Fruit fly (Drosophila melanogaster) whole organism, embryonic: ENCODE results near the gene CycE.

Experiments
- Aef1 ChIP-seq: fragments of 200-800 bp; sonication (Bioruptor generic); IDR thresholded peaks from 3 replicates; pipeline ENCODE4 v1.3.6; 2022; ENCODE audit warnings: missing biosample characterization, missing genetic modification characterization
- Bgb ChIP-seq: fragments of 200-800 bp; sonication (Bioruptor generic); IDR thresholded peaks from 2 replicates; pipeline ENCODE4 v1.3.6; 2022; ENCODE audit warnings: missing biosample characterization, missing genetic modification characterization; ENCODE audit not compliant: partially characterized antibody
- CG10267 ChIP-seq: fragments of 200-800 bp; sonication (Bioruptor generic); optimal IDR thresholded peaks from 2 replicates; lab custom pipeline; 2018; ENCODE audit warnings: missing biosample characterization, mild to moderate bottlenecking, missing genetic modification characterization, moderate library complexity
- CG10462 ChIP-seq: fragments of 200-800 bp; sonication (Bioruptor generic); optimal IDR thresholded peaks from 2 replicates; lab custom pipeline; 2016; ENCODE audit warnings: missing biosample characterization, missing genetic modification characterization
- CG11398 ChIP-seq: fragments of 200-800 bp; sonication (Bioruptor generic); optimal IDR thresholded peaks from 2 replicates; lab custom pipeline; 2016; ENCODE audit warnings: missing biosample characterization, missing genetic modification characterization
- CG12299 ChIP-seq: fragments of 200-800 bp; sonication (Bioruptor generic); optimal IDR thresholded peaks from 2 replicates; lab custom pipeline; 2018; ENCODE audit warnings: missing biosample characterization, mild to moderate bottlenecking, missing genetic modification characterization
- CG13287 ChIP-seq: fragments of 200-800 bp; sonication (Bioruptor generic); IDR thresholded peaks from 2 replicates; pipeline ENCODE4 v1.3.6; 2022; ENCODE audit warnings: missing biosample characterization, missing genetic modification characterization; ENCODE audit not compliant: partially characterized antibody
- CG14014 ChIP-seq: fragments of 200-800 bp; sonication (Bioruptor generic); IDR thresholded peaks from 2 replicates; pipeline ENCODE4 v1.3.6; 2022; ENCODE audit warnings: missing biosample characterization, missing genetic modification characterization
- CG14965 ChIP-seq: fragments of 200-800 bp; sonication (Bioruptor generic); optimal IDR thresholded peaks from 2 replicates; lab custom pipeline; 2016; ENCODE audit warnings: missing biosample characterization, missing genetic modification characterization, borderline replicate concordance
- CG15601 ChIP-seq: fragments of 200-800 bp; sonication (Bioruptor generic); optimal IDR thresholded peaks from 3 replicates; lab custom pipeline; 2019; ENCODE audit warnings: missing biosample characterization, mild to moderate bottlenecking, missing genetic modification characterization, moderate library complexity
- CG17612 ChIP-seq: fragments of 200-800 bp; sonication (Bioruptor generic); IDR thresholded peaks from 2 replicates; pipeline ENCODE4 v1.3.6; 2022; ENCODE audit warnings: missing biosample characterization, missing genetic modification characterization
- CG17802 ChIP-seq: fragments of 200-800 bp; sonication (Bioruptor generic); optimal IDR thresholded peaks from 2 replicates; lab custom pipeline; 2018; ENCODE audit warnings: missing biosample characterization, mild to moderate bottlenecking, missing genetic modification characterization, moderate library complexity
- CG18262 ChIP-seq: fragments of 200-800 bp; optimal IDR thresholded peaks from 3 replicates; lab custom pipeline; 2019; ENCODE audit warnings: missing biosample characterization, mild to moderate bottlenecking, missing genetic modification characterization, moderate library complexity
- CG1832 ChIP-seq: fragments of 200-800 bp; sonication (Bioruptor generic); optimal IDR thresholded peaks from 2 replicates; lab custom pipeline; 2017; ENCODE audit warnings: missing biosample characterization, mild to moderate bottlenecking, missing genetic modification characterization, inconsistent platforms
- CG2199 ChIP-seq: fragments of 200-800 bp; sonication (Bioruptor generic); IDR thresholded peaks from 3 replicates; pipeline ENCODE4 v1.3.6; 2022; ENCODE audit warnings: missing biosample characterization, missing genetic modification characterization
- CG2202 ChIP-seq: fragments of 200-800 bp; sonication (Bioruptor generic); optimal IDR thresholded peaks from 2 replicates; lab custom pipeline; 2018; ENCODE audit warnings: missing biosample characterization, mild to moderate bottlenecking, missing genetic modification characterization
- CG30020 ChIP-seq: fragments of 200-800 bp; optimal IDR thresholded peaks from 2 replicates; lab custom pipeline; 2019; ENCODE audit warnings: missing biosample characterization, mild to moderate bottlenecking, missing genetic modification characterization, moderate library complexity
- CG31388 ChIP-seq: fragments of 200-800 bp; sonication (Bioruptor generic); optimal IDR thresholded peaks from 2 replicates; lab custom pipeline; 2016; ENCODE audit warnings: missing biosample characterization, missing genetic modification characterization
- CG4617 ChIP-seq: fragments of 200-800 bp; sonication (Bioruptor generic); optimal IDR thresholded peaks from 3 replicates; lab custom pipeline; 2016; ENCODE audit warnings: missing biosample characterization, missing genetic modification characterization, borderline replicate concordance
- CG6272 ChIP-seq: fragments of 200-800 bp; sonication (Bioruptor generic); IDR thresholded peaks from 2 replicates; pipeline ENCODE4 v1.3.6; 2022; ENCODE audit warnings: missing biosample characterization, missing genetic modification characterization
- CG6813 ChIP-seq: fragments of 200-800 bp; sonication (Bioruptor generic); optimal IDR thresholded peaks from 2 replicates; lab custom pipeline; 2017; ENCODE audit warnings: missing biosample characterization, missing genetic modification characterization, mild to moderate bottlenecking, moderate library complexity, missing genetic modification reagents
- CG7745 ChIP-seq: fragments of 200-800 bp; sonication (Bioruptor generic); optimal IDR thresholded peaks from 2 replicates; lab custom pipeline; 2018; ENCODE audit warnings: missing biosample characterization, mild to moderate bottlenecking, missing genetic modification characterization, moderate library complexity
- CG7963 ChIP-seq: fragments of 200-800 bp; sonication (Bioruptor generic); IDR thresholded peaks from 3 replicates; pipeline ENCODE4 v1.3.6; 2022; ENCODE audit warnings: missing biosample characterization, missing genetic modification characterization; ENCODE audit not compliant: partially characterized antibody
- CG9437 ChIP-seq: fragments of 200-800 bp; sonication (Bioruptor generic); optimal IDR thresholded peaks from 2 replicates; lab custom pipeline; 2018; ENCODE audit warnings: missing biosample characterization, mild to moderate bottlenecking, missing genetic modification characterization
- D ChIP-seq, 2 experiments: fragments of 200-800 bp in 1 of 2; fragments of >200 bp in 1 of 2; sonication (Bioruptor generic) in 1 of 2; optimal IDR thresholded peaks; 2 replicates in 1 of 2; 3 replicates in 1 of 2; lab custom pipeline; 2017; ENCODE audit warnings: mild to moderate bottlenecking in 1 of 2, missing biosample characterization in 1 of 2, missing genetic modification characterization in 1 of 2, missing genetic modification reagents in 1 of 2
- D19A ChIP-seq: fragments of 200-800 bp; optimal IDR thresholded peaks from 3 replicates; lab custom pipeline; 2019; ENCODE audit warnings: missing biosample characterization, mild to moderate bottlenecking, missing genetic modification characterization, moderate library complexity
- Dll ChIP-seq: fragments of 200-800 bp; sonication (Bioruptor generic); IDR thresholded peaks from 4 replicates; pipeline ENCODE4 v1.3.6; 2022; ENCODE audit warnings: missing biosample characterization, missing genetic modification characterization; ENCODE audit not compliant: partially characterized antibody
- Dp ChIP-seq: fragments of 200-800 bp; sonication (Bioruptor generic); optimal IDR thresholded peaks from 2 replicates; lab custom pipeline; 2018; ENCODE audit warnings: missing biosample characterization, mild to moderate bottlenecking, missing genetic modification characterization, moderate library complexity
- E2f2 ChIP-seq: fragments of 200-800 bp; sonication (Bioruptor generic); IDR thresholded peaks from 2 replicates; pipeline ENCODE4 v1.3.6; 2022; ENCODE audit warnings: missing biosample characterization, missing genetic modification characterization
- Elba2 ChIP-seq: fragments of 200-800 bp; sonication (Bioruptor generic); optimal IDR thresholded peaks from 3 replicates; lab custom pipeline; 2016; ENCODE audit warnings: missing biosample characterization, missing genetic modification characterization
- MTF-1 ChIP-seq: fragments of 200-800 bp; sonication (Bioruptor generic); optimal IDR thresholded peaks from 2 replicates; lab custom pipeline; 2018; ENCODE audit warnings: missing biosample characterization, mild to moderate bottlenecking, missing genetic modification characterization, borderline replicate concordance
- Sox100B ChIP-seq: fragments of 200-800 bp; sonication (Bioruptor generic); optimal IDR thresholded peaks from 3 replicates; lab custom pipeline; 2018; ENCODE audit warnings: missing biosample characterization, mild to moderate bottlenecking, missing genetic modification characterization
- Taf1 ChIP-seq: fragments of 200-800 bp; sonication (Bioruptor generic); IDR thresholded peaks from 2 replicates; pipeline ENCODE4 v1.3.6; 2022; ENCODE audit warnings: missing biosample characterization, missing genetic modification characterization
- Usf ChIP-seq: fragments of 200-800 bp; sonication (Bioruptor generic); optimal IDR thresholded peaks from 2 replicates; lab custom pipeline; 2017; ENCODE audit warnings: missing genotype, missing biosample characterization, missing genetic modification characterization
- cg ChIP-seq: fragments of 200-800 bp; sonication (Bioruptor generic); optimal IDR thresholded peaks from 3 replicates; lab custom pipeline; 2019; ENCODE audit warnings: missing biosample characterization, mild to moderate bottlenecking, missing genetic modification characterization, moderate library complexity
- chn ChIP-seq: fragments of 200-800 bp; sonication (Bioruptor generic); optimal IDR thresholded peaks from 2 replicates; lab custom pipeline; 2016; ENCODE audit warnings: missing biosample characterization, missing genetic modification characterization
- danr ChIP-seq: fragments of 200-800 bp; sonication (Bioruptor generic); IDR thresholded peaks from 2 replicates; pipeline ENCODE4 v1.3.6; 2022; ENCODE audit warnings: missing biosample characterization, missing genetic modification characterization
- dimm ChIP-seq: fragments of 200-800 bp; sonication (Bioruptor generic); IDR thresholded peaks from 2 replicates; pipeline ENCODE4 v1.3.6; 2022; ENCODE audit warnings: missing biosample characterization, missing genetic modification characterization
- ftz-f1 ChIP-seq: fragments of 200-800 bp; sonication (Bioruptor generic); optimal IDR thresholded peaks from 2 replicates; lab custom pipeline; 2016; ENCODE audit warnings: missing biosample characterization, missing genetic modification characterization
- lmd ChIP-seq: fragments of 200-800 bp; sonication (Bioruptor generic); IDR thresholded peaks from 2 replicates; pipeline ENCODE4 v1.3.6; 2022; ENCODE audit warnings: missing biosample characterization, missing genetic modification characterization
- pum ChIP-seq: fragments of 200-800 bp; sonication (Bioruptor generic); optimal IDR thresholded peaks from 2 replicates; lab custom pipeline; 2016; ENCODE audit warnings: missing biosample characterization, missing genetic modification characterization
- repo ChIP-seq: fragments of 200-800 bp; sonication (Bioruptor generic); optimal IDR thresholded peaks from 2 replicates; lab custom pipeline; 2016; ENCODE audit warnings: missing biosample characterization, missing genetic modification characterization
- sima ChIP-seq: fragments of 200-800 bp; sonication (Bioruptor generic); optimal IDR thresholded peaks from 2 replicates; lab custom pipeline; 2016; ENCODE audit warnings: missing biosample characterization, missing genetic modification characterization
- so ChIP-seq: fragments of 200-800 bp; sonication (Bioruptor generic); IDR thresholded peaks from 3 replicates; pipeline ENCODE4 v1.3.6; 2022; ENCODE audit warnings: missing biosample characterization, missing genetic modification characterization
- sr ChIP-seq: fragments of 200-800 bp; sonication (Bioruptor generic); IDR thresholded peaks from 3 replicates; pipeline ENCODE4 v1.3.6; 2022; ENCODE audit warnings: missing biosample characterization, missing genetic modification characterization
- stc ChIP-seq: fragments of 200-800 bp; sonication (Bioruptor generic); IDR thresholded peaks from 2 replicates; pipeline ENCODE4 v1.3.6; 2022; ENCODE audit warnings: missing biosample characterization, missing genetic modification characterization
- toy ChIP-seq: fragments of 200-800 bp; sonication (Bioruptor generic); IDR thresholded peaks from 2 replicates; pipeline ENCODE4 v1.3.6; 2022; ENCODE audit warnings: missing biosample characterization, missing genetic modification characterization
- trem ChIP-seq: fragments of 200-800 bp; optimal IDR thresholded peaks from 3 replicates; lab custom pipeline; 2019; ENCODE audit warnings: missing biosample characterization, mild to moderate bottlenecking, missing genetic modification characterization, moderate library complexity
- unc-4 ChIP-seq: fragments of 200-800 bp; sonication (Bioruptor generic); IDR thresholded peaks from 2 replicates; pipeline ENCODE4 v1.3.6; 2022; ENCODE audit warnings: missing biosample characterization, missing genetic modification characterization; ENCODE audit not compliant: partially characterized antibody
- vfl ChIP-seq: fragments of 200-800 bp; sonication (Bioruptor generic); optimal IDR thresholded peaks from 2 replicates; lab custom pipeline; 2016; ENCODE audit warnings: missing biosample characterization, missing genetic modification characterization

The CycE gene

dm6 chr2L:15752096-15752495, 4.1 kb upstream of the CycE start, which contains the start of gene Mtr4 (continued):
- no peak for TF ChIP-seq chn (GFP tag; lab: Kevin White, UChicago)
- TF ChIP-seq CG2199 (GFP tag; lab: Robert Waterston, UW), result no peak
- TF ChIP-seq CG10267 (tag; lab: Kevin White, UChicago), result peak; percentile 10
- TF ChIP-seq CG10462 (GFP tag; lab: Kevin White, UChicago), result no peak
- TF ChIP-seq danr (GFP tag; lab: Robert Waterston, UW), result no peak
- 0 out of 2 replicates have a peak, but pooled peaks have one; percentile 17 for TF ChIP-seq unc-4 (GFP tag; lab: Robert Waterston, UW)
- TF ChIP-seq repo (GFP tag; lab: Kevin White, UChicago), result no peak
- no peak for TF ChIP-seq CG1832 (GFP tag; lab: Kevin White, UChicago)
- TF ChIP-seq CG6272 (GFP tag; lab: Robert Waterston, UW), result no peak
- TF ChIP-seq CG30020 (tag; lab: Kevin White, UChicago), result peak; percentile 11
- no peak for TF ChIP-seq so (GFP tag; lab: Robert Waterston, UW)
- TF ChIP-seq dimm (GFP tag; lab: Robert Waterston, UW), result no peak
- peak; percentile 35 for TF ChIP-seq Dp (GFP tag; lab: Kevin White, UChicago)
- no peak for TF ChIP-seq vfl (GFP tag; lab: Kevin White, UChicago)
- TF ChIP-seq stc, result no peak
- no peak for TF ChIP-seq CG15601 (tag; lab: Kevin White, UChicago)
- TF ChIP-seq trem, result peak; percentile 3
- no peak for TF ChIP-seq sr (GFP tag; lab: Robert Waterston, UW)
- no peak for TF ChIP-seq CG6813 (GFP tag; lab: Kevin White, UChicago)
- no peak for TF ChIP-seq cg
- peak; percentile 18 for TF ChIP-seq CG4617 (GFP tag; lab: Kevin White, UChicago)
- no peak for TF ChIP-seq CG17612
- TF ChIP-seq CG14965 (GFP tag; lab: Kevin White, UChicago), result no peak
- TF ChIP-seq CG13287 (GFP tag; lab: Robert Waterston, UW), result peak; percentile 60
- no peak for TF ChIP-seq CG12299 (tag; lab: Kevin White, UChicago)
- no peak for TF ChIP-seq CG14014 (GFP tag; lab: Robert Waterston, UW)
- TF ChIP-seq Bgb (GFP tag; lab: Robert Waterston, UW), result peak; percentile 41; the same call in 1 of the 2 replicates
- TF ChIP-seq D19A (tag; lab: Kevin White, UChicago), result no peak
- TF ChIP-seq CG18262 (tag; lab: Kevin White, UChicago), result no peak
- TF ChIP-seq Taf1 (GFP tag; lab: Robert Waterston, UW), result no peak
- TF ChIP-seq Aef1 (GFP tag; lab: Robert Waterston, UW), result no peak
- TF ChIP-seq CG17802 (tag; lab: Kevin White, UChicago), result no peak
- no peak for TF ChIP-seq sima
- TF ChIP-seq ftz-f1 (GFP tag; lab: Kevin White, UChicago), result no peak
- no peak for TF ChIP-seq Elba2 (GFP tag; lab: Kevin White, UChicago)
- TF ChIP-seq CG9437 (GFP tag; lab: Kevin White, UChicago), result no peak
- no peak for TF ChIP-seq Usf (GFP tag; lab: Kevin White, UChicago)
- peak; percentile 62 for TF ChIP-seq Dll (GFP tag; lab: Robert Waterston, UW)
- TF ChIP-seq CG7963 (GFP tag; lab: Robert Waterston, UW), result peak; percentile 33; the same call in 1 of the 3 replicates
- no peak for TF ChIP-seq Sox100B (GFP tag; lab: Kevin White, UChicago)
- TF ChIP-seq lmd (GFP tag; lab: Robert Waterston, UW), result no peak
- TF ChIP-seq pum (GFP tag; lab: Kevin White, UChicago), result no peak
- TF ChIP-seq toy (GFP tag; lab: Robert Waterston, UW), result no peak
- no peak for TF ChIP-seq CG31388 (GFP tag; lab: Kevin White, UChicago)
- no peak for TF ChIP-seq CG2202 (tag; lab: Kevin White, UChicago)
- peak; percentile 61; the same call in 1 of the 2 replicates for TF ChIP-seq E2f2 (GFP tag; lab: Robert Waterston, UW)
- no peak for TF ChIP-seq D (optimal IDR thresholded peaks at IDR 0.05; lab: Kevin White, UChicago)
- TF ChIP-seq D (GFP tag; optimal IDR thresholded peaks at IDR 0.05; lab: Kevin White, UChicago), result no peak
- TF ChIP-seq CG11398 (GFP tag; lab: Kevin White, UChicago), result no peak
- TF ChIP-seq CG7745 (tag; lab: Kevin White, UChicago), result no peak
- TF ChIP-seq MTF-1 (GFP tag; lab: Kevin White, UChicago), result no peak
